Fruit fly (Drosophila melanogaster) whole organism, adult: ENCODE data around the gene CG44088.

Experiments
- CG11617 ChIP-seq: fragments of 200-800 bp; sonication (Bioruptor generic); optimal IDR thresholded peaks from 2 replicates; lab custom pipeline; 2017; ENCODE audit warnings: mild to moderate bottlenecking, missing biosample characterization, missing genetic modification reagents, missing genetic modification characterization
- CG12768 ChIP-seq: fragments of 200-800 bp; sonication (Bioruptor generic); optimal IDR thresholded peaks from 2 replicates; lab custom pipeline; 2017; ENCODE audit warnings: missing biosample characterization, missing genetic modification characterization, mild to moderate bottlenecking, moderate library complexity, missing genetic modification reagents
- CG14711 ChIP-seq: fragments of 200-800 bp; sonication (Bioruptor generic); optimal IDR thresholded peaks from 2 replicates; lab custom pipeline; 2018; ENCODE audit warnings: missing biosample characterization, mild to moderate bottlenecking, missing genetic modification characterization, moderate library complexity
- CG1620 ChIP-seq: fragments of 200-800 bp; sonication (Bioruptor generic); optimal IDR thresholded peaks from 2 replicates; lab custom pipeline; 2016; ENCODE audit warnings: missing biosample characterization, missing genetic modification characterization
- CG33017 ChIP-seq: fragments of 200-800 bp; sonication (Bioruptor generic); optimal IDR thresholded peaks from 2 replicates; lab custom pipeline; 2018; ENCODE audit warnings: missing biosample characterization, mild to moderate bottlenecking, missing genetic modification characterization, moderate library complexity
- CG5204 ChIP-seq: fragments of 200-800 bp; sonication (Bioruptor generic); optimal IDR thresholded peaks from 2 replicates; lab custom pipeline; 2016; ENCODE audit warnings: missing biosample characterization, missing genetic modification characterization
- CG7045 ChIP-seq: fragments of 200-800 bp; sonication (Bioruptor generic); optimal IDR thresholded peaks from 2 replicates; lab custom pipeline; 2017; ENCODE audit warnings: missing biosample characterization, mild to moderate bottlenecking, missing genetic modification characterization
- CG7101 ChIP-seq: fragments of 200-800 bp; sonication (Bioruptor generic); optimal IDR thresholded peaks from 2 replicates; lab custom pipeline; 2018; ENCODE audit warnings: missing biosample characterization, mild to moderate bottlenecking, missing genetic modification characterization, moderate library complexity
- Clk ChIP-seq: fragments of 200-800 bp; sonication (Bioruptor generic); optimal IDR thresholded peaks from 2 replicates; lab custom pipeline; 2017; ENCODE audit warnings: missing biosample characterization, missing genetic modification characterization
- Crg-1 ChIP-seq: fragments of 200-800 bp; sonication (Bioruptor generic); optimal IDR thresholded peaks from 2 replicates; lab custom pipeline; 2016; ENCODE audit warnings: missing biosample characterization, missing genetic modification characterization
- Hr96 ChIP-seq: fragments of 200-800 bp; sonication (Bioruptor generic); optimal IDR thresholded peaks from 2 replicates; lab custom pipeline; 2016; ENCODE audit warnings: missing biosample characterization, missing genetic modification characterization
- Mnt ChIP-seq: fragments of 200-800 bp; sonication (Bioruptor generic); optimal IDR thresholded peaks from 2 replicates; lab custom pipeline; 2016; ENCODE audit warnings: missing biosample characterization, mild to moderate bottlenecking, missing genetic modification characterization
- bab1 ChIP-seq: fragments of 200-800 bp; sonication (Bioruptor generic); optimal IDR thresholded peaks from 3 replicates; lab custom pipeline; 2019; ENCODE audit warnings: missing biosample characterization, mild to moderate bottlenecking, missing genetic modification characterization, moderate library complexity
- cic ChIP-seq: fragments of 200-800 bp; sonication (Bioruptor generic); optimal IDR thresholded peaks from 2 replicates; lab custom pipeline; 2017; ENCODE audit warnings: missing biosample characterization, mild to moderate bottlenecking, missing genetic modification characterization, moderate library complexity
- cnc ChIP-seq, 2 experiments: fragments of >200 bp; optimal IDR thresholded peaks; 2 replicates each; lab custom pipeline; 2017
- kay ChIP-seq: fragments of 200-800 bp; sonication (Bioruptor generic); peaks from one replicate; lab custom pipeline; 2016; ENCODE audit warnings: missing biosample characterization, missing genetic modification characterization, borderline replicate concordance
- ovo ChIP-seq: fragments of 200-800 bp; sonication (Bioruptor generic); optimal IDR thresholded peaks from 2 replicates; lab custom pipeline; 2016; ENCODE audit warnings: missing biosample characterization, missing genetic modification characterization
- pad ChIP-seq: fragments of 200-800 bp; sonication (Bioruptor generic); optimal IDR thresholded peaks from 3 replicates; lab custom pipeline; 2017; ENCODE audit warnings: missing biosample characterization, missing genetic modification characterization, mild to moderate bottlenecking, moderate library complexity, missing genetic modification reagents
- tj ChIP-seq: fragments of 200-800 bp; sonication (Bioruptor generic); optimal IDR thresholded peaks from 3 replicates; lab custom pipeline; 2017; ENCODE audit warnings: missing biosample characterization, mild to moderate bottlenecking, missing genetic modification characterization, moderate library complexity
- toe ChIP-seq: fragments of 200-800 bp; sonication (Bioruptor generic); optimal IDR thresholded peaks from 2 replicates; lab custom pipeline; 2016; ENCODE audit warnings: missing biosample characterization, missing genetic modification characterization

Gene CG44088

DNA sequence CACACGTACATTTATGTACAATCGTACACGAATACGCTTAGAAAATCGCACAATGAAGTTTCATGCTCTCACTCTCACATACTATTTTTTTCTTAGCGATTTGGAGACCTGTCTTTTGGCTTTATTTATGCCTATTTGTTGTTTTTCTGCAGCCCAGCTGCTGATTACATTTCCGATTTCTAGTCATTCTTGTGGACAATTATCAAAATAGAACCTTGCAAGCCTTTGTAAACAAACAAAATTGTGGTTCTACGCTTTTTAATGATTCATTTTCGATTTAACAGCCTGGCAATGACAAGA is 35.7 kb downstream of the CG44088 start:
- no peak for TF ChIP-seq Mnt (GFP tag; lab: Kevin White, UChicago)
- no peak for TF ChIP-seq bab1

DNA sequence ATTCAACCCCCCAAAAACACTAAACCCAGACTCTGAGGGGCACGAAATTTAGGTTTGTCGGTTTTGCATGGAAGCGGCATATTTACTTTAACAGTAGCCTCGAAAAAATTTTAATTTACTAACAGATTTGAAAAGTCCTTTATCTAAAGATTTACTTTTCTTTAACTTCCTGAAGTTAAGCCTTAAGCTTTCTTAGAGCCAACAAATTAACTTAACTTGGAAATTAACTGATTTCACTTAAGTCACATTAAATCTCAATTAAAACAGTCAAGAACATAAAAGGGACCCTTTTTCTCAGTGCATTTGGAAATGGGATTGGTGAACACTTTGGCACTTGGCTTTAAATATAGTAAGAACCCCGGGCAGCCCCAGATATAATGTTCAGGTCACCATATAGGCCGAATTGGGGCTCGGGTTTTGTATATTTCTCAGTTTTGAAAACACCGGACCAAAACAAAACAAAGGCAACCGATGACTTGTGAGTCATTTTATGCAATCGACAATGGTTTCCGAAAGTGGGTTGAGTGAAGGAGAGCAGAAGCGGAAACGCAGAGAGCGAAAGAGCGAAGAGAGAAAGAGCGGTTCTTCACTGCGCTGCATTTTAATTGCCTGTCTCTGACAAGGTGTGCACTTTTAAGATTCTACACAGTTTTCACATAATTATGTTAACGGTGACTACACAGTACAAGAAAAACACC is 36.2 kb downstream of the CG44088 start:
- no peak for TF ChIP-seq toe
- peak; percentile 0 for TF ChIP-seq CG5204
- TF ChIP-seq CG33017 (tag; lab: Kevin White, UChicago): no peak
- TF ChIP-seq kay (GFP tag; lab: Kevin White, UChicago): peak; percentile 15

DNA sequence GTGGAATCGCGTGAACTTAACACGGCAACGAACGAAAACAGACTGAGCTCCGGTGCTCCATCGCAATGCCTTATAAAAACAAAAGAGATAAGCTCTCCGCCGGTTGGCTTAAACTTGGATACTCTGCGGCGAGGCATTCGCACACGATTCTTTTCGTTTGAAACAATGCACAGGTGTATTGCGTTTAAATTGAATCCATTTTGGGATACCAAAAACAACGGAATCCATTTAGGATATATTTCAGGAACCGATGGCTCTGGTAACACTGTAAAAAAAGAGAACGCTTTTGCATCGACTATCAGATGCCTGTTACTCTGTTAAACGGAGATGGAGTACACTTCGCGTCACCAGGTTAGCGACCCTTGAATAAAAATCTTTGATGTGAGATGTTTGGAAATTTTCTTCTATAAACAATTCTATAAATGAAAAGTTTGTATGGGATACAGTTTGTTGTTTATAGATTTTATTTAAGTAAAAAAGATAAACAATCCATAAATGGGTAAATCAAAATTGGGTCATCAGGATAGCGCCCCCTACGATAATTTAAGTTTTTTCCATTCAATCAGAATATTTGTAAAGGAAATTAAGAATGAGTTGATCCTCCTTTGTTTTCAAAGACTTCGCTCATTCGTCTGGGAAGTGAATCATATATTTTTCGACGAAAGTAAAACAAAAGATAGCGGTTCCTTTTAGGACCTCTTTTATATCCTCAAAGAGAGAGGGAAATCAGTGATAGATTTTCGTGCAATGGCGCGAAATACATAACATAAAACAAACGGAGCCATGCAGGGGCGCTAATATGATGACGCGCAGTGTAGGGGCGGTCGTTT is 42.8 kb downstream of the CG44088 start, which contains the start of gene Nep2:
Gene Nep2, minus strand, starts transcription at position 51 of the 830 bp plus-strand sequence.
- TF ChIP-seq CG1620 (GFP tag; lab: Kevin White, UChicago) (no peak), kay (GFP tag; lab: Kevin White, UChicago) (no peak), ovo (GFP tag; lab: Kevin White, UChicago) (no peak), CG7045 (GFP tag; lab: Kevin White, UChicago) (no peak), Mnt (GFP tag; lab: Kevin White, UChicago) (no peak), cnc (optimal IDR thresholded peaks at IDR 0.05; lab: Kevin White, UChicago) (no peak), CG7101 (tag; lab: Kevin White, UChicago) (no peak), CG14711 (tag; lab: Kevin White, UChicago) (no peak), Crg-1 (GFP tag; lab: Kevin White, UChicago) (no peak), cic (GFP tag; lab: Kevin White, UChicago) (no peak), Hr96 (GFP tag; lab: Kevin White, UChicago) (no peak), CG11617 (GFP tag; lab: Kevin White, UChicago) (no peak), CG12768 (GFP tag; lab: Kevin White, UChicago) (no peak), toe (no peak), Clk (GFP tag; lab: Kevin White, UChicago) (no peak)

DNA sequence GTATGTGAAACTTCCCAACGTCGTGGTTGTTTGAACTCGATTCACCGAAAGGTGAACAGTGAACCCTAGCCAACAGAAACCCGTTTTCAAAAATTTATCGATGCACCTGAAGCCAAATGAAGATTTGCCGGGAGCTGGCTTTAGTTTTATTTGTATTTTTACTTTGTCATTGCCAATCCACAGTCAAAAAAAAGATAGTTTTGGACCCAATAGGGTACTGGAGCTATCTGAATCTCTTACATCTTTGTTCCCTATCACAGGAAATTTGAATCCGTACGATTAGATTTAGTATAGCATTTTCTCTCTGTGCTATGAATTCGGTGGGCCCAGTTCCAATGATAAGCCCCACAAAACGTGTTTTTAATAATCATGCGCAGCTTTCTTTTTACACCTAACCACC is 43.8 kb downstream of the CG44088 start:
- no peak for TF ChIP-seq CG7045 (GFP tag; lab: Kevin White, UChicago)
- no peak for TF ChIP-seq kay (GFP tag; lab: Kevin White, UChicago)
- TF ChIP-seq CG5204: no peak
- no peak for TF ChIP-seq Hr96 (GFP tag; lab: Kevin White, UChicago)
- TF ChIP-seq cnc (optimal IDR thresholded peaks at IDR 0.05; lab: Kevin White, UChicago): no peak
- no peak for TF ChIP-seq CG33017 (tag; lab: Kevin White, UChicago)
- TF ChIP-seq CG1620 (GFP tag; lab: Kevin White, UChicago): no peak
- TF ChIP-seq CG11617 (GFP tag; lab: Kevin White, UChicago): no peak
- TF ChIP-seq CG7101 (tag; lab: Kevin White, UChicago): no peak
- TF ChIP-seq Mnt (GFP tag; lab: Kevin White, UChicago): no peak
- TF ChIP-seq Crg-1 (GFP tag; lab: Kevin White, UChicago): no peak
- TF ChIP-seq tj: no peak
- TF ChIP-seq CG12768 (GFP tag; lab: Kevin White, UChicago): no peak
- TF ChIP-seq cic (GFP tag; lab: Kevin White, UChicago): no peak
- TF ChIP-seq pad (GFP tag; lab: Kevin White, UChicago): no peak

DNA sequence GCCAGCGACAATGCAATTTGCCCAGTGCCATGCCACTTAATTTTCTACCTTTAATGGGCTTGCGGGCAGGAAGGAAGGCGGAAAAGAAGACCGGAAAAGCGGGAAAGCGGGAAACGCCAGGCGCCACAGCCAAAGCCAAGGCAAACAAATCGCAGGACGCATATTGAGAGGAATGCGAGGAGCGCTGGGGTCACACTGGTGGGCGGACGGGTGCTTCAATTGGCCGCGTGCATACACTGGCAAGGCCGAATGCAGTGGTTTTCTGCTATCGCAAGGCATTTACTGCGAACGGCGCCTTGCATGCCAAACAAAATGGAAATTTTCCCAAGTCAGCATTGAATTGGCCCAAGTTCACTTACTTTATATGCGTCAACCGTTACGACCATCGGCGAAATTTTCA is 46.4 kb downstream of the CG44088 start:
- TF ChIP-seq kay (GFP tag; lab: Kevin White, UChicago) (no peak), tj (peak; percentile 65)

DNA sequence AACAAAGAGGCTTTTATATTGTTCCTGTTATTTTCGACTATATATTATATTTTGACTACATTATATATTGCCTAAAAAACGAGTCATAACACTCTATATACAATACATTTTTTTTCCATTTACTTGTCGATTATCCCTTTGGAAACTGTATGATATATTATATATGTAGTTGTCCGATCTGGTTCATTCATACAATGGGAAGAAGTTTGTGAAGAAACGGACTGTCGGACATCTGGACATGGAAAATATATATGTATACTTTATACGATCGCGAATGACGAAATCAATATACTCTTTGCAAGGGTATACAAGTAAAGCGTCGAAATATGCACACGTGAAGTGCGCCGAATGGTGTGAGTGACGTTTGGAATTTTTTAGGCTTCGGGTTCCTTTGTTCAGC is 48.1 kb downstream of the CG44088 start:
- TF ChIP-seq Crg-1 (GFP tag; lab: Kevin White, UChicago) (no peak), cic (GFP tag; lab: Kevin White, UChicago) (no peak), Clk (GFP tag; lab: Kevin White, UChicago) (no peak), bab1 (no peak), CG12768 (GFP tag; lab: Kevin White, UChicago) (no peak), cnc (optimal IDR thresholded peaks at IDR 0.05; lab: Kevin White, UChicago) (no peak), tj (no peak), kay (GFP tag; lab: Kevin White, UChicago) (no peak), CG14711 (tag; lab: Kevin White, UChicago) (no peak)

DNA sequence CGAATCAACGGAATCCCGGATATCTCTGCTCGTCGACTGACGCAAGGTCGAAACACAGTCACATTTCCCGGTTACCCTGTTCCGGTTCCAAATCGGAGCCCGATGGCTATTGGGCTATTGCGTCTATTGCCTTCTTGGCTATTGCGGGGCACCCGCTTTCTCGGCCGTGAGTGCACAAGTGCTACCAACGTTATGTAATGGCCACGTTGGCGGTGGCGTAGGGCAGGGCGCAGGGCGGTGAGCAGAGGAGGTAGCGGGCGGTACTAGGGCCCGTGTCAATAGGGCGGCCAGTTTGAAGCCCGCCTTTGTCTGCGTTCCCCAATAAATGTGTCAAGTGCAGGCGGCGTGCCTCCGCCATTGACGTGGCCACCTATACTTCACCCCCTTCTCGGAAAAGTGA is 48.6 kb downstream of the CG44088 start:
- TF ChIP-seq pad (GFP tag; lab: Kevin White, UChicago) (no peak), Crg-1 (GFP tag; lab: Kevin White, UChicago) (no peak), CG33017 (tag; lab: Kevin White, UChicago) (no peak), CG7101 (tag; lab: Kevin White, UChicago) (no peak), tj (no peak), CG5204 (no peak), toe (no peak), cic (GFP tag; lab: Kevin White, UChicago) (no peak), CG12768 (GFP tag; lab: Kevin White, UChicago) (no peak), CG11617 (GFP tag; lab: Kevin White, UChicago) (no peak), Hr96 (GFP tag; lab: Kevin White, UChicago) (no peak), bab1 (no peak), CG1620 (GFP tag; lab: Kevin White, UChicago) (no peak), kay (GFP tag; lab: Kevin White, UChicago) (no peak), Mnt (GFP tag; lab: Kevin White, UChicago) (no peak), CG14711 (tag; lab: Kevin White, UChicago) (no peak), cnc (optimal IDR thresholded peaks at IDR 0.05; lab: Kevin White, UChicago) (no peak)
